Fruit fly (Drosophila melanogaster): ENCODE measurements around the gene Sfp24Bc.

- TF ChIP-seq Ets98B (GFP tag; IDR thresholded peaks at IDR 0.05) (no peak), CG4496 (GFP tag; IDR thresholded peaks at IDR 0.05) (no peak), CG12605 (GFP tag; IDR thresholded peaks at IDR 0.05) (no peak), CG17806 (tag; optimal IDR thresholded peaks at IDR 0.05) (no peak), CG15710 (tag; optimal IDR thresholded peaks at IDR 0.05) (no peak)
These were observed 15.3 kb downstream of the Sfp24Bc start for dm6 chr2L:3654956-3655618.

Measured in whole organism, pupa.